Worm (Caenorhabditis elegans): Measurements from ENCODE around the gene R07A4.3.
A peak's percentile ranks its signal among the peaks of the same experiment; 100 is the strongest.

Gene R07A4.3

ce11 chrX:10760958-10761357, 7.5 kb downstream of the R07A4.3 start:
- TF ChIP-seq sma-9 (GFP tag; optimal IDR thresholded peaks at IDR 0.05) (peak; percentile 68), sma-9 (tag; optimal IDR thresholded peaks at IDR 0.05) (no peak), elt-3 (tag; optimal IDR thresholded peaks at IDR 0.05) (no peak), fos-1 (tag; optimal IDR thresholded peaks at IDR 0.05) (peak; percentile 43)

- TF ChIP-seq nhr-129 (tag; optimal IDR thresholded peaks at IDR 0.05) (no peak), crh-2 (tag; optimal IDR thresholded peaks at IDR 0.05) (no peak), elt-1 (tag; optimal IDR thresholded peaks at IDR 0.05) (no peak), ama-1 (optimal IDR thresholded peaks at IDR 0.05) (no peak), ceh-16 (tag; optimal IDR thresholded peaks at IDR 0.05) (no peak), ZK546.5 (tag; optimal IDR thresholded peaks at IDR 0.05) (no peak), fos-1 (tag; optimal IDR thresholded peaks at IDR 0.05) (no peak), nhr-12 (tag; optimal IDR thresholded peaks at IDR 0.05) (no peak), snpc-4 (tag; optimal IDR thresholded peaks at IDR 0.05) (no peak), nhr-10 (tag; optimal IDR thresholded peaks at IDR 0.05) (no peak), unc-39 (tag; optimal IDR thresholded peaks at IDR 0.05) (no peak), zag-1 (tag; optimal IDR thresholded peaks at IDR 0.05) (no peak)
Measured at ce11 chrX:10763383-10763782, 9.9 kb downstream of the R07A4.3 start.

ce11 chrX:10766123-10766622, 12.7 kb downstream of the R07A4.3 start:
- TF ChIP-seq nhr-21 (tag; optimal IDR thresholded peaks at IDR 0.05) (peak; percentile 97), sem-4 (tag; optimal IDR thresholded peaks at IDR 0.05) (peak; percentile 95), aly-2 (tag; optimal IDR thresholded peaks at IDR 0.05) (no peak), elt-1 (tag; optimal IDR thresholded peaks at IDR 0.05) (peak; percentile 75), mdl-1 (tag; optimal IDR thresholded peaks at IDR 0.05) (peak; percentile 94 to 97), lin-39 (tag; optimal IDR thresholded peaks at IDR 0.05) (peak; percentile 85), sma-3 (GFP tag; optimal IDR thresholded peaks at IDR 0.05) (peak; percentile 98), nhr-23 (tag; optimal IDR thresholded peaks at IDR 0.05) (no peak), unc-55 (GFP tag; optimal IDR thresholded peaks at IDR 0.05) (peak; percentile 93), alr-1 (tag; optimal IDR thresholded peaks at IDR 0.05) (no peak), blmp-1 (tag; optimal IDR thresholded peaks at IDR 0.05; ENCODE audit: insufficient read depth) (peak; percentile 98), nhr-237 (tag; optimal IDR thresholded peaks at IDR 0.05) (peak; percentile 60), zag-1 (tag; optimal IDR thresholded peaks at IDR 0.05) (peak; percentile 95), lin-13 (GFP tag; optimal IDR thresholded peaks at IDR 0.05) (peak; percentile 89), skn-1 (tag; optimal IDR thresholded peaks at IDR 0.05) (no peak), peb-1 (tag; optimal IDR thresholded peaks at IDR 0.05) (peak; percentile 73), ceh-82 (tag; optimal IDR thresholded peaks at IDR 0.05) (peak; percentile 29), lsy-2 (tag; optimal IDR thresholded peaks at IDR 0.05) (peak; percentile 62 to 94), nhr-25 (tag; optimal IDR thresholded peaks at IDR 0.05) (peak; percentile 95), gmeb-1 (tag; optimal IDR thresholded peaks at IDR 0.05) (peak; percentile 73), elt-3 (tag; optimal IDR thresholded peaks at IDR 0.05) (no peak), R02D3.7 (tag; optimal IDR thresholded peaks at IDR 0.05) (no peak), nhr-11 (tag; optimal IDR thresholded peaks at IDR 0.05) (no peak), Y55F3AM.14 (GFP tag; optimal IDR thresholded peaks at IDR 0.05) (peak; percentile 89), ztf-4 (tag; optimal IDR thresholded peaks at IDR 0.05) (peak; percentile 90), mbf-1 (tag; optimal IDR thresholded peaks at IDR 0.05) (no peak), C34F6.9 (tag; optimal IDR thresholded peaks at IDR 0.05) (peak; percentile 98), nhr-6 (tag; optimal IDR thresholded peaks at IDR 0.05) (peak; percentile 98), ceh-16 (tag; optimal IDR thresholded peaks at IDR 0.05) (peak; percentile 89), crh-2 (tag; optimal IDR thresholded peaks at IDR 0.05) (peak; percentile 97), fos-1 (tag; optimal IDR thresholded peaks at IDR 0.05) (peak; percentile 99), mab-5 (tag; optimal IDR thresholded peaks at IDR 0.05) (peak; percentile 94), nhr-129 (tag; optimal IDR thresholded peaks at IDR 0.05) (peak; percentile 97), nhr-77 (tag; optimal IDR thresholded peaks at IDR 0.05) (peak; percentile 69), unc-62 (GFP tag; optimal IDR thresholded peaks at IDR 0.05) (peak; percentile 94), F13H6.1 (tag; optimal IDR thresholded peaks at IDR 0.05) (peak; percentile 100), unc-39 (tag; optimal IDR thresholded peaks at IDR 0.05) (no peak), ama-1 (optimal IDR thresholded peaks at IDR 0.05) (peak; percentile 66), ZK546.5 (tag; optimal IDR thresholded peaks at IDR 0.05) (peak; percentile 19), egl-27 (tag; optimal IDR thresholded peaks at IDR 0.05) (peak; percentile 99), lin-11 (tag; optimal IDR thresholded peaks at IDR 0.05) (peak; percentile 95), snpc-4 (tag; optimal IDR thresholded peaks at IDR 0.05) (peak; percentile 85), nhr-12 (tag; optimal IDR thresholded peaks at IDR 0.05) (peak; percentile 44), ztf-1 (GFP tag; conservative IDR thresholded peaks at IDR 0.05) (no peak), sma-9 (GFP tag; optimal IDR thresholded peaks at IDR 0.05) (peak; percentile 100), sma-9 (tag; optimal IDR thresholded peaks at IDR 0.05) (no peak), nhr-10 (tag; optimal IDR thresholded peaks at IDR 0.05) (peak; percentile 83), ztf-11 (tag; optimal IDR thresholded peaks at IDR 0.05) (no peak), dmd-4 (tag; optimal IDR thresholded peaks at IDR 0.05) (no peak)

Measured in whole organism, L2 larva.